Fruit fly (Drosophila melanogaster): Measurements from ENCODE around the gene Ugt304A1.

dm6 chr3R:11175308-11175707 lies at the start of gene Ugt304A1, which contains the start of gene Ugt303A1:
- TF ChIP-seq CG13204 (GFP tag; optimal IDR thresholded peaks at IDR 0.05) (no peak), gl (tag; optimal IDR thresholded peaks at IDR 0.05) (no peak), CG17806 (tag; optimal IDR thresholded peaks at IDR 0.05) (no peak), CG8159 (tag; optimal IDR thresholded peaks at IDR 0.05) (no peak), fd96Ca (GFP tag; IDR thresholded peaks at IDR 0.05) (no peak), EcR (GFP tag; optimal IDR thresholded peaks at IDR 0.05) (no peak), D1 (tag; optimal IDR thresholded peaks at IDR 0.05) (no peak)

All from whole organism, pupa.